Worm (Caenorhabditis elegans) whole organism, L4 larva: ENCODE measurements around the gene srx-87.

ENCODE experiments used
- F10B5.3 ChIP-seq: sonication (generic microtip); optimal IDR thresholded peaks from 2 replicates; lab custom pipeline; 2016; ENCODE audit warnings: mild to moderate bottlenecking, missing genetic modification characterization, missing compliant biosample characterization
- F26F4.8 ChIP-seq: fragments of 200-800 bp; sonication (Bioruptor generic); conservative IDR thresholded peaks from 2 replicates; pipeline ENCODE4 v1.3.6; 2022; ENCODE audit warnings: missing genetic modification characterization, missing compliant biosample characterization
- F37D6.2 ChIP-seq: sonication (generic microtip); optimal IDR thresholded peaks from 2 replicates; lab custom pipeline; 2016; ENCODE audit warnings: mild to moderate bottlenecking, missing genetic modification characterization, missing compliant biosample characterization
- F44E2.7 ChIP-seq: fragments of 200-800 bp; sonication (Bioruptor generic); IDR thresholded peaks from 2 replicates; pipeline ENCODE4 v2.1.2; 2022; ENCODE audit warnings: missing genetic modification characterization, missing compliant biosample characterization
- R02D3.7 ChIP-seq: fragments of 150-350 bp; sonication (generic microtip); optimal IDR thresholded peaks from 3 replicates; lab custom pipeline; 2014; ENCODE audit warnings: missing biosample characterization, missing genetic modification characterization
- Y48G9A.11 ChIP-seq: fragments of 200-800 bp; sonication (Bioruptor generic); IDR thresholded peaks from 2 replicates; pipeline ENCODE4 v1.3.6; 2022; ENCODE audit warnings: missing genetic modification reagents, missing genetic modification characterization, missing compliant biosample characterization
- Y75B8A.6 ChIP-seq: fragments of 200-800 bp; sonication (Bioruptor generic); IDR thresholded peaks from 2 replicates; pipeline ENCODE4 v1.3.6; 2022; ENCODE audit warnings: missing genetic modification reagents, missing genetic modification characterization, missing compliant biosample characterization
- aly-2 ChIP-seq: sonication (generic microtip); optimal IDR thresholded peaks from 2 replicates; lab custom pipeline; 2018; ENCODE audit warnings: missing biosample characterization, missing genetic modification characterization
- arid-1 ChIP-seq: fragments of 200-800 bp; sonication (Bioruptor generic); conservative IDR thresholded peaks from 2 replicates; pipeline ENCODE4 v1.3.6; 2022; ENCODE audit warnings: missing genetic modification reagents, missing genetic modification characterization, missing compliant biosample characterization
- attf-4 ChIP-seq: sonication (generic microtip); optimal IDR thresholded peaks from 3 replicates; lab custom pipeline; 2017; ENCODE audit warnings: missing biosample characterization, missing genetic modification characterization
- ceh-62 ChIP-seq: sonication (generic microtip); optimal IDR thresholded peaks from 2 replicates; lab custom pipeline; 2017; ENCODE audit warnings: missing biosample characterization, missing genetic modification characterization
- ceh-82 ChIP-seq: sonication (generic microtip); optimal IDR thresholded peaks from 2 replicates; lab custom pipeline; 2017; ENCODE audit warnings: missing biosample characterization, missing genetic modification characterization
- daf-12 ChIP-seq: fragments of 150-350 bp; optimal IDR thresholded peaks from 2 replicates; lab custom pipeline; 2014; ENCODE audit warnings: missing biosample characterization, missing genetic modification reagents, missing genetic modification characterization
- dmd-6 ChIP-seq: fragments of 200-800 bp; sonication (Bioruptor generic); IDR thresholded peaks from 2 replicates; pipeline ENCODE4 v1.3.6; 2022; ENCODE audit warnings: missing genetic modification reagents, missing genetic modification characterization, missing compliant biosample characterization
- duxl-1 ChIP-seq: sonication (generic microtip); optimal IDR thresholded peaks from 2 replicates; lab custom pipeline; 2016; ENCODE audit warnings: mild to moderate bottlenecking, missing genetic modification characterization, moderate library complexity, missing compliant biosample characterization; ENCODE audit not compliant: poor library complexity
- dve-1 ChIP-seq: sonication (generic microtip); optimal IDR thresholded peaks from 2 replicates; lab custom pipeline; 2017; ENCODE audit warnings: antibody characterized with exemption, mild to moderate bottlenecking, missing genetic modification characterization, missing compliant biosample characterization; ENCODE audit not compliant: insufficient read depth
- egl-27 ChIP-seq: sonication (generic microtip); optimal IDR thresholded peaks from 3 replicates; lab custom pipeline; 2017; ENCODE audit warnings: missing biosample characterization, missing genetic modification reagents, missing genetic modification characterization
- egl-43 ChIP-seq: fragments of 200-800 bp; sonication (Bioruptor generic); IDR thresholded peaks from 2 replicates; pipeline ENCODE4 v1.3.6; 2022; ENCODE audit warnings: missing genetic modification reagents, missing genetic modification characterization, missing compliant biosample characterization
- hlh-11 ChIP-seq: fragments of 200-800 bp; sonication (Bioruptor generic); optimal IDR thresholded peaks from 2 replicates; lab custom pipeline; 2018; ENCODE audit warnings: mild to moderate bottlenecking, missing genetic modification characterization, missing compliant biosample characterization
- hmg-1.1 ChIP-seq: fragments of 200-800 bp; sonication (Bioruptor generic); IDR thresholded peaks from 2 replicates; pipeline ENCODE4 v1.3.6; 2022; ENCODE audit warnings: missing genetic modification reagents, missing genetic modification characterization, missing compliant biosample characterization
- lin-1 ChIP-seq: fragments of 200-800 bp; sonication (Bioruptor generic); IDR thresholded peaks from 2 replicates; pipeline ENCODE4 v1.3.6; 2022; ENCODE audit warnings: missing genetic modification reagents, missing genetic modification characterization, missing compliant biosample characterization
- lin-13 ChIP-seq: fragments of 150-350 bp; optimal IDR thresholded peaks from 2 replicates; lab custom pipeline; 2014; ENCODE audit warnings: missing biosample characterization, missing genetic modification reagents, missing genetic modification characterization
- lin-38 ChIP-seq: fragments of 200-800 bp; sonication (Bioruptor generic); IDR thresholded peaks from 2 replicates; pipeline ENCODE4 v1.3.6; 2022; ENCODE audit warnings: missing genetic modification reagents, missing genetic modification characterization, missing compliant biosample characterization
- lin-39 ChIP-seq: fragments of 150-350 bp; optimal IDR thresholded peaks from 2 replicates; lab custom pipeline; 2014; ENCODE audit warnings: missing biosample characterization, missing genetic modification reagents, missing genetic modification characterization
- madf-9 ChIP-seq: fragments of 200-800 bp; sonication (Bioruptor generic); conservative IDR thresholded peaks from 2 replicates; pipeline ENCODE4 v1.3.6; 2022; ENCODE audit warnings: missing genetic modification reagents, missing genetic modification characterization, missing compliant biosample characterization
- mdl-1 ChIP-seq, 2 experiments: fragments of 150-350 bp in 1 of 2; sonication (generic microtip) in 1 of 2; optimal IDR thresholded peaks; 2 replicates each; lab custom pipeline; 2014 to 2017; ENCODE audit warnings: missing biosample characterization in 2 of 2, missing genetic modification characterization in 2 of 2
- mdt-29 ChIP-seq: fragments of 200-800 bp; sonication (Bioruptor generic); IDR thresholded peaks from 2 replicates; pipeline ENCODE4 v1.3.6; 2022; ENCODE audit warnings: missing genetic modification reagents, missing genetic modification characterization, missing compliant biosample characterization
- mep-1 ChIP-seq: fragments of 150-350 bp; sonication (generic microtip); optimal IDR thresholded peaks from 3 replicates; lab custom pipeline; 2014; ENCODE audit warnings: missing biosample characterization, missing genetic modification characterization
- mes-2 ChIP-seq: sonication (generic microtip); optimal IDR thresholded peaks from 2 replicates; lab custom pipeline; 2016; ENCODE audit warnings: missing genotype, mild to moderate bottlenecking, missing genetic modification characterization, missing compliant biosample characterization; ENCODE audit not compliant: poor library complexity, severe bottlenecking
- mxl-3 ChIP-seq: fragments of 200-800 bp; sonication (Bioruptor generic); optimal IDR thresholded peaks from 2 replicates; lab custom pipeline; 2018; ENCODE audit warnings: mild to moderate bottlenecking, missing genetic modification characterization, missing compliant biosample characterization
- nhr-102 ChIP-seq: sonication (generic microtip); optimal IDR thresholded peaks from 2 replicates; lab custom pipeline; 2016; ENCODE audit warnings: mild to moderate bottlenecking, missing genetic modification characterization, moderate library complexity, missing compliant biosample characterization
- nhr-11 ChIP-seq: fragments of 150-350 bp; optimal IDR thresholded peaks from 2 replicates; lab custom pipeline; 2014; ENCODE audit warnings: missing biosample characterization, missing genetic modification characterization
- nhr-111 ChIP-seq: fragments of 200-800 bp; sonication (Bioruptor generic); optimal IDR thresholded peaks from 2 replicates; lab custom pipeline; 2018; ENCODE audit warnings: mild to moderate bottlenecking, missing genetic modification characterization, missing compliant biosample characterization
- nhr-28 ChIP-seq: fragments of 150-350 bp; optimal IDR thresholded peaks from 2 replicates; lab custom pipeline; 2014; ENCODE audit warnings: missing biosample characterization, missing genetic modification characterization
- nhr-41 ChIP-seq: fragments of 200-800 bp; sonication (Bioruptor generic); IDR thresholded peaks from 2 replicates; pipeline ENCODE4 v1.3.6; 2022; ENCODE audit warnings: missing genetic modification reagents, missing genetic modification characterization, missing compliant biosample characterization
- nhr-42 ChIP-seq: fragments of 200-800 bp; sonication (Bioruptor generic); IDR thresholded peaks from 2 replicates; pipeline ENCODE4 v1.3.6; 2022; ENCODE audit warnings: missing genetic modification characterization, missing compliant biosample characterization
- nhr-48 ChIP-seq: sonication (generic microtip); optimal IDR thresholded peaks from 2 replicates; lab custom pipeline; 2016; ENCODE audit warnings: mild to moderate bottlenecking, missing genetic modification characterization, missing compliant biosample characterization
- nhr-6 ChIP-seq: fragments of 150-350 bp; optimal IDR thresholded peaks from 2 replicates; lab custom pipeline; 2014; ENCODE audit warnings: missing biosample characterization, missing genetic modification characterization
- nhr-77 ChIP-seq: fragments of 150-350 bp; optimal IDR thresholded peaks from 2 replicates; lab custom pipeline; 2014; ENCODE audit warnings: missing biosample characterization, missing genetic modification characterization
- rbr-2 ChIP-seq: sonication (generic microtip); optimal IDR thresholded peaks from 2 replicates; lab custom pipeline; 2016; ENCODE audit warnings: missing genotype, missing genetic modification characterization, missing compliant biosample characterization
- set-16 ChIP-seq: fragments of 200-800 bp; sonication (Bioruptor generic); IDR thresholded peaks from 2 replicates; pipeline ENCODE4 v1.3.6; 2022; ENCODE audit warnings: missing genetic modification reagents, missing genetic modification characterization, missing compliant biosample characterization
- snpc-1.2 ChIP-seq: fragments of 200-800 bp; sonication (Bioruptor generic); IDR thresholded peaks from 2 replicates; pipeline ENCODE4 v1.3.6; 2022; ENCODE audit warnings: missing genetic modification reagents, missing genetic modification characterization, missing compliant biosample characterization
- snpc-4 ChIP-seq: fragments of 150-350 bp; optimal IDR thresholded peaks from 2 replicates; lab custom pipeline; 2014; ENCODE audit warnings: missing biosample characterization, missing genetic modification characterization
- tag-97 ChIP-seq: fragments of 200-800 bp; sonication (Bioruptor generic); IDR thresholded peaks from 2 replicates; pipeline ENCODE4 v1.3.6; 2022; ENCODE audit warnings: missing genetic modification characterization, missing compliant biosample characterization
- tra-1 ChIP-seq: fragments of 200-800 bp; sonication (Bioruptor generic); IDR thresholded peaks from 2 replicates; pipeline ENCODE4 v1.3.6; 2022; ENCODE audit warnings: missing genetic modification reagents, missing genetic modification characterization, missing compliant biosample characterization
- unc-130 ChIP-seq: sonication (generic microtip); optimal IDR thresholded peaks from 2 replicates; lab custom pipeline; 2016; ENCODE audit warnings: missing genetic modification reagents, missing genetic modification characterization, missing compliant biosample characterization
- unc-62 ChIP-seq, 3 experiments: fragments of 150-350 bp in 1 of 3; sonication (generic microtip); optimal IDR thresholded peaks in 2 of 3; peaks in 1 of 3; 1 replicate in 1 of 3; 2 replicates in 2 of 3; lab custom pipeline; 2014 to 2017; ENCODE audit warnings: missing biosample characterization in 3 of 3, missing genetic modification characterization in 3 of 3, missing genetic modification reagents in 3 of 3, missing genotype in 1 of 3
- vab-7 ChIP-seq: fragments of 200-800 bp; sonication (Bioruptor generic); IDR thresholded peaks from 2 replicates; pipeline ENCODE4 v1.3.6; 2022; ENCODE audit warnings: missing genetic modification reagents, missing genetic modification characterization, missing compliant biosample characterization
- zip-11 ChIP-seq: fragments of 200-800 bp; sonication (Bioruptor generic); IDR thresholded peaks from 2 replicates; pipeline ENCODE4 v1.3.6; 2022; ENCODE audit warnings: missing genetic modification characterization, missing compliant biosample characterization
- zip-2 ChIP-seq: fragments of 150-350 bp; optimal IDR thresholded peaks from 2 replicates; lab custom pipeline; 2014; ENCODE audit warnings: missing biosample characterization, missing genetic modification characterization

Gene srx-87

ce11 chrV:11610049-11610448 is 45.4 kb downstream of the srx-87 start, which contains the start of gene piit-1:
Gene piit-1 (minus strand): TSS chrV:11610149.
- TF ChIP-seq daf-12 (no peak), egl-27 (tag; lab: Kevin White, UChicago) (no peak), Y48G9A.11 (no peak), Y75B8A.6 (GFP tag; lab: Robert Waterston, UW) (no peak), arid-1 (no peak)

DNA sequence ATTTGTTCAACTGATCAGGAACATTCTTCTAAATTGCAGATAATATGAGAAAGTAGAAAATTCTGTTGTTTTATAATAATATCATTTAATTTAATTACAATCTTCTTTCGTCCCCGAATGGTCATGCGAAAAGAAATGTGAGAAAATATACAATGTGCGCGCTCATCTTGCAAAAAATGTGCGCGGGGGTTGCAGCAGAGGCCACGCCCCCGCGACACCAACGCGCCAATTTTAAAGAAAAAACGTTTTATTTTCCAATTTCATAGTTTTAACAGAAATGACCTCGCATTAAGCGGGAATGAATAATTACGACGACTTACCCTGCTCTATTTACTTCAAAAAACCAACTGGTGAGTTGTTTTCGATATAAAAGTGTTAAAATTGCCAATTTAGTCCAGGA is 45.8 kb downstream of the srx-87 start, which contains the start of gene sas-5:
Gene sas-5, plus strand, starts transcription at position 257 of the 400 bp plus-strand sequence.
- TF ChIP-seq nhr-42 (GFP tag; lab: Robert Waterston, UW): 0 out of 2 replicates have a peak, but pooled peaks have one; percentile 11
- TF ChIP-seq lin-38: peak; percentile 81
- TF ChIP-seq nhr-6 (tag; lab: Kevin White, UChicago): peak; percentile 46
- TF ChIP-seq mdt-29 (GFP tag; lab: Robert Waterston, UW): no peak
- TF ChIP-seq vab-7 (GFP tag; lab: Robert Waterston, UW): no peak; the same call in 1 of the 2 replicates
- TF ChIP-seq F26F4.8 (GFP tag; lab: Robert Waterston, UW): no peak
- TF ChIP-seq tag-97 (GFP tag; lab: Robert Waterston, UW): no peak
- TF ChIP-seq mdl-1 (tag; optimal IDR thresholded peaks at IDR 0.05; lab: Kevin White, UChicago): peak in 1 of 2 experiments; percentile 55
- no peak for TF ChIP-seq snpc-4 (tag; lab: Kevin White, UChicago)
- no peak for TF ChIP-seq lin-39 (tag; lab: Kevin White, UChicago)
- peak; percentile 82 for TF ChIP-seq unc-130 (GFP tag; lab: Kevin White, UChicago)
- no peak for TF ChIP-seq nhr-41 (GFP tag; lab: Robert Waterston, UW)
- no peak for TF ChIP-seq zip-2
- no peak for TF ChIP-seq madf-9 (GFP tag; lab: Robert Waterston, UW)
- no peak for TF ChIP-seq unc-62 (GFP tag; optimal IDR thresholded peaks at IDR 0.05 in 1 of 2; lab: Kevin White, UChicago)
- TF ChIP-seq unc-62 (tag; optimal IDR thresholded peaks at IDR 0.05; lab: Kevin White, UChicago): no peak
- no peak for TF ChIP-seq mxl-3 (GFP tag; lab: Kevin White, UChicago)
- no peak for TF ChIP-seq set-16
- no peak for TF ChIP-seq F44E2.7 (GFP tag; lab: Robert Waterston, UW)
- peak; percentile 54; the same call in 1 of the 2 replicates for TF ChIP-seq dmd-6 (GFP tag; lab: Robert Waterston, UW)
- TF ChIP-seq ceh-62: no peak
- TF ChIP-seq mes-2 (tag; lab: Kevin White, UChicago): peak; percentile 95
- TF ChIP-seq tra-1 (GFP tag; lab: Robert Waterston, UW): 0 out of 2 replicates have a peak, but pooled peaks have one; percentile 20
- no peak for TF ChIP-seq R02D3.7 (tag; lab: Kevin White, UChicago)
- TF ChIP-seq egl-43 (GFP tag; lab: Robert Waterston, UW): peak; percentile 64; the same call in 1 of the 2 replicates
- TF ChIP-seq snpc-1.2 (GFP tag; lab: Robert Waterston, UW): peak; percentile 37; the same call in 1 of the 2 replicates
- peak; percentile 88 for TF ChIP-seq duxl-1 (tag; lab: Kevin White, UChicago)
- TF ChIP-seq lin-13 (GFP tag; lab: Kevin White, UChicago): peak; percentile 61
- TF ChIP-seq nhr-48 (tag; lab: Kevin White, UChicago): peak; percentile 39
- TF ChIP-seq nhr-11 (tag; lab: Kevin White, UChicago): no peak
- no peak for TF ChIP-seq zip-11 (GFP tag; lab: Robert Waterston, UW)
- no peak for TF ChIP-seq nhr-77 (tag; lab: Kevin White, UChicago)
- TF ChIP-seq ceh-82: no peak
- no peak for TF ChIP-seq aly-2 (tag; lab: Kevin White, UChicago)
- TF ChIP-seq F37D6.2 (tag; lab: Kevin White, UChicago): no peak
- TF ChIP-seq nhr-102 (tag; lab: Kevin White, UChicago): peak; percentile 52
- TF ChIP-seq lin-1 (GFP tag; lab: Robert Waterston, UW): no peak
- no peak for TF ChIP-seq nhr-111 (GFP tag; lab: Kevin White, UChicago)
- TF ChIP-seq hmg-1.1 (GFP tag; lab: Robert Waterston, UW): peak; percentile 79
- TF ChIP-seq F10B5.3 (tag; lab: Kevin White, UChicago): peak; percentile 22
- TF ChIP-seq dve-1 (tag; lab: Kevin White, UChicago): peak; percentile 58
- TF ChIP-seq mep-1 (tag; lab: Kevin White, UChicago): peak; percentile 74
- TF ChIP-seq attf-4 (tag; lab: Kevin White, UChicago): no peak
- TF ChIP-seq rbr-2 (tag; lab: Kevin White, UChicago): peak; percentile 44
- TF ChIP-seq hlh-11 (tag; lab: Kevin White, UChicago): peak; percentile 64
- peak; percentile 8 for TF ChIP-seq nhr-28
